Fruit fly (Drosophila melanogaster): ENCODE data around the gene rols.

- TF ChIP-seq usp (GFP tag; optimal IDR thresholded peaks at IDR 0.05) = no peak
- TF ChIP-seq CG8478 (optimal IDR thresholded peaks at IDR 0.05) = no peak
- TF ChIP-seq EcR (GFP tag; optimal IDR thresholded peaks at IDR 0.05) = peak in 1 of 2 experiments; percentile 97
Observed at dm6 chr3L:12062788-12063218, 1.9 kb downstream of the rols start.

Measured in whole organism.